Worm (Caenorhabditis elegans) whole organism, L4 larva: ENCODE measurements around the gene B0035.22.

ENCODE experiments used
- R02D3.7 ChIP-seq: fragments of 150-350 bp; sonication (generic microtip); optimal IDR thresholded peaks from 3 replicates; lab custom pipeline; 2014; ENCODE audit warnings: missing biosample characterization, missing genetic modification characterization
- T26A8.4 ChIP-seq: fragments of 200-800 bp; sonication (Bioruptor generic); IDR thresholded peaks from 2 replicates; pipeline ENCODE4 v1.3.6; 2022; ENCODE audit warnings: missing genetic modification characterization, missing compliant biosample characterization
- Y105C5A.15 ChIP-seq: fragments of 200-800 bp; sonication (Bioruptor generic); IDR thresholded peaks from 2 replicates; pipeline ENCODE4 v1.3.6; 2022; ENCODE audit warnings: missing genetic modification characterization, missing compliant biosample characterization
- dpl-1 ChIP-seq: fragments of 150-350 bp; optimal IDR thresholded peaks from 2 replicates; lab custom pipeline; 2014; ENCODE audit warnings: missing biosample characterization, missing genetic modification reagents, missing genetic modification characterization
- fkh-10 ChIP-seq: fragments of 150-350 bp; optimal IDR thresholded peaks from 2 replicates; lab custom pipeline; 2014; ENCODE audit warnings: missing biosample characterization, missing genetic modification reagents, missing genetic modification characterization
- lsy-2 ChIP-seq, 2 experiments: fragments of 150-350 bp in 1 of 2; sonication (generic microtip) in 1 of 2; optimal IDR thresholded peaks; 2 replicates each; lab custom pipeline; 2014 to 2017; ENCODE audit warnings: missing biosample characterization in 2 of 2, missing genetic modification characterization in 2 of 2
- mep-1 ChIP-seq: fragments of 150-350 bp; sonication (generic microtip); optimal IDR thresholded peaks from 3 replicates; lab custom pipeline; 2014; ENCODE audit warnings: missing biosample characterization, missing genetic modification characterization
- nhr-28 ChIP-seq: fragments of 150-350 bp; optimal IDR thresholded peaks from 2 replicates; lab custom pipeline; 2014; ENCODE audit warnings: missing biosample characterization, missing genetic modification characterization
- pqm-1 ChIP-seq: sonication (generic microtip); optimal IDR thresholded peaks from 2 replicates; lab custom pipeline; 2017; ENCODE audit warnings: missing biosample characterization, missing genetic modification characterization
- rbr-2 ChIP-seq: sonication (generic microtip); optimal IDR thresholded peaks from 2 replicates; lab custom pipeline; 2016; ENCODE audit warnings: missing genotype, missing genetic modification characterization, missing compliant biosample characterization
- skn-1 ChIP-seq: fragments of 150-350 bp; optimal IDR thresholded peaks from 2 replicates; lab custom pipeline; 2014; ENCODE audit warnings: missing biosample characterization, missing genetic modification characterization
- unc-130 ChIP-seq: sonication (generic microtip); optimal IDR thresholded peaks from 2 replicates; lab custom pipeline; 2016; ENCODE audit warnings: missing genetic modification reagents, missing genetic modification characterization, missing compliant biosample characterization
- unc-39 ChIP-seq: sonication (generic microtip); optimal IDR thresholded peaks from 2 replicates; lab custom pipeline; 2017; ENCODE audit warnings: missing biosample characterization, missing genetic modification characterization
- vab-7 ChIP-seq: fragments of 200-800 bp; sonication (Bioruptor generic); IDR thresholded peaks from 2 replicates; pipeline ENCODE4 v1.3.6; 2022; ENCODE audit warnings: missing genetic modification reagents, missing genetic modification characterization, missing compliant biosample characterization

- no peak for TF ChIP-seq lsy-2 (tag; optimal IDR thresholded peaks at IDR 0.05; lab: Kevin White, UChicago)
- TF ChIP-seq vab-7 (GFP tag; lab: Robert Waterston, UW), result no peak
- TF ChIP-seq fkh-10 (GFP tag; lab: Kevin White, UChicago), result no peak
- peak; percentile 95 for TF ChIP-seq pqm-1 (tag; lab: Kevin White, UChicago)
- no peak for TF ChIP-seq rbr-2 (tag; lab: Kevin White, UChicago)
- TF ChIP-seq nhr-28 (tag; lab: Kevin White, UChicago), result peak; percentile 70
- no peak for TF ChIP-seq Y105C5A.15
- TF ChIP-seq unc-39 (tag; lab: Kevin White, UChicago), result no peak
- no peak for TF ChIP-seq R02D3.7
- no peak for TF ChIP-seq skn-1 (tag; lab: Kevin White, UChicago)
- TF ChIP-seq dpl-1 (GFP tag; lab: Kevin White, UChicago), result no peak
- TF ChIP-seq T26A8.4 (GFP tag; lab: Robert Waterston, UW), result no peak
- TF ChIP-seq unc-130 (GFP tag; lab: Kevin White, UChicago), result no peak
- TF ChIP-seq mep-1 (tag; lab: Kevin White, UChicago), result no peak
Observed at ce11 chrIV:11284102-11284531, 30.8 kb upstream of the B0035.22 start.
